Worm (Caenorhabditis elegans) whole organism, late embryonic: ENCODE results near the gene tos-1.

ENCODE experiments used
- F13H6.1 ChIP-seq: sonication (generic microtip); optimal IDR thresholded peaks from 2 replicates; lab custom pipeline; 2016; ENCODE audit warnings: missing genetic modification characterization, missing compliant biosample characterization
- ama-1 ChIP-seq: fragments of 150-350 bp; optimal IDR thresholded peaks from 2 replicates; lab custom pipeline; 2014
- ceh-19 ChIP-seq: fragments of 200-800 bp; sonication (Bioruptor generic); optimal IDR thresholded peaks from 2 replicates; lab custom pipeline; 2018; ENCODE audit warnings: mild to moderate bottlenecking, missing genetic modification characterization, missing compliant biosample characterization
- ceh-45 ChIP-seq: fragments of 200-800 bp; sonication (Bioruptor generic); IDR thresholded peaks from 2 replicates; pipeline ENCODE4 v1.3.6; 2022; ENCODE audit warnings: missing genetic modification reagents, missing genetic modification characterization, missing compliant biosample characterization
- hlh-30 ChIP-seq: sonication (generic microtip); optimal IDR thresholded peaks from 2 replicates; lab custom pipeline; 2017; ENCODE audit warnings: antibody characterized with exemption, missing genetic modification characterization, missing compliant biosample characterization; ENCODE audit not compliant: insufficient read depth
- nhr-11 ChIP-seq: fragments of 150-350 bp; optimal IDR thresholded peaks from 2 replicates; lab custom pipeline; 2014; ENCODE audit warnings: missing biosample characterization, missing genetic modification characterization
- pha-2 ChIP-seq: sonication (generic microtip); optimal IDR thresholded peaks from 2 replicates; lab custom pipeline; 2017; ENCODE audit warnings: mild to moderate bottlenecking, missing genetic modification characterization, missing compliant biosample characterization
- pqm-1 ChIP-seq: sonication (generic microtip); optimal IDR thresholded peaks from 2 replicates; lab custom pipeline; 2016; ENCODE audit warnings: missing genetic modification characterization, missing compliant biosample characterization
- sox-4 ChIP-seq: sonication (generic microtip); optimal IDR thresholded peaks from 2 replicates; lab custom pipeline; 2017; ENCODE audit warnings: mild to moderate bottlenecking, missing genetic modification characterization, inconsistent platforms, missing compliant biosample characterization
- unc-3 ChIP-seq, 2 experiments: fragments of 200-800 bp in 1 of 2; sonication (Bioruptor generic) in 1 of 2; sonication (generic microtip) in 1 of 2; conservative IDR thresholded peaks in 1 of 2; optimal IDR thresholded peaks in 1 of 2; 2 replicates each; pipeline versions ENCODE4 v1.3.6 to Lab custom; 2016 to 2022; ENCODE audit warnings: missing compliant biosample characterization in 2 of 2, missing genetic modification characterization in 2 of 2, missing genetic modification reagents in 1 of 2
- unc-86 ChIP-seq: sonication (generic microtip); optimal IDR thresholded peaks from 2 replicates; lab custom pipeline; 2016; ENCODE audit warnings: missing genetic modification characterization, missing compliant biosample characterization
- ztf-16 ChIP-seq: sonication (generic microtip); optimal IDR thresholded peaks from 2 replicates; lab custom pipeline; 2017; ENCODE audit warnings: missing genetic modification characterization, missing compliant biosample characterization

DNA sequence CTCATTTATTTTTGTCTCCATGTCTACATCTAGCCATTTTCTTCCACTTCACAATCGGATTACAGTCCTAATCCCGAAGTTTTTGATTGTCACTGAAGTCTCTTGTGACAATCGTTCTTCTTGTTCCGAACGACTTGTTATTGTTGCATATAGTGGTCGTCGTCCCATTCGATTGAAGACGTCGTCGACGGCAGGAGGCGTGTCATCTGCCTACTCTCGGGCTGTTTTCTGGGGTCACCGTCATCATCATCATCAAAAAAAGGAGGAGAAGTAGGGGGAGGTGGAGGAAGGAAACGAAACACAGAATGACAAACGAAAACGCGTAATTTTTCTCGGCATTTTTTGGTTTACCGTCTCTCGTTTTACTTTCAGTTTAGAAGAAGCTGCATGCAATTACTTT lies 38.9 kb downstream of the tos-1 start, which contains the start of gene F44A2.3:
- TF ChIP-seq hlh-30 (tag; lab: Kevin White, UChicago) (no peak), unc-3 (GFP tag; conservative IDR thresholded peaks at IDR 0.05; lab: Robert Waterston, UW) (no peak), unc-3 (tag; optimal IDR thresholded peaks at IDR 0.05; lab: Kevin White, UChicago) (no peak), sox-4 (no peak), pqm-1 (tag; lab: Kevin White, UChicago) (no peak), ceh-19 (GFP tag; lab: Kevin White, UChicago) (no peak), unc-86 (tag; lab: Kevin White, UChicago) (no peak), ceh-45 (GFP tag; lab: Robert Waterston, UW) (no peak), nhr-11 (tag; lab: Kevin White, UChicago) (no peak), F13H6.1 (tag; lab: Kevin White, UChicago) (no peak), pha-2 (tag; lab: Kevin White, UChicago) (no peak), ama-1 (no peak), ztf-16 (tag; lab: Kevin White, UChicago) (no peak)
